Fruit fly (Drosophila melanogaster) whole organism, pupa: ENCODE data around the gene CG2321.

Experiments
- CG10348 ChIP-seq: fragments of 200-800 bp; sonication (Bioruptor generic); IDR thresholded peaks from 2 replicates; pipeline ENCODE4 v1.3.6; 2022; ENCODE audit warnings: missing biosample characterization, missing genetic modification characterization
- CG12605 ChIP-seq: fragments of 200-800 bp; sonication (Bioruptor generic); IDR thresholded peaks from 2 replicates; pipeline ENCODE4 v1.3.6; 2022; ENCODE audit warnings: missing biosample characterization, missing genetic modification characterization
- CG14655 ChIP-seq: fragments of 200-800 bp; sonication (Bioruptor generic); optimal IDR thresholded peaks from 3 replicates; lab custom pipeline; 2017; ENCODE audit warnings: mild to moderate bottlenecking, missing biosample characterization, missing genetic modification reagents, missing genetic modification characterization
- CG34367 ChIP-seq: fragments of 200-800 bp; sonication (Bioruptor generic); optimal IDR thresholded peaks from 2 replicates; lab custom pipeline; 2018; ENCODE audit warnings: missing biosample characterization, mild to moderate bottlenecking, missing genetic modification characterization
- CG8301 ChIP-seq: fragments of 200-800 bp; sonication (Bioruptor generic); optimal IDR thresholded peaks from 2 replicates; lab custom pipeline; 2018; ENCODE audit warnings: missing biosample characterization, mild to moderate bottlenecking, missing genetic modification characterization
- D1 ChIP-seq: fragments of 200-800 bp; sonication (Bioruptor generic); optimal IDR thresholded peaks from 2 replicates; lab custom pipeline; 2018; ENCODE audit warnings: missing biosample characterization, mild to moderate bottlenecking, missing genetic modification characterization, moderate library complexity
- EcR ChIP-seq: fragments of 200-800 bp; sonication (Bioruptor generic); optimal IDR thresholded peaks from 3 replicates; lab custom pipeline; 2019; ENCODE audit warnings: missing biosample characterization, missing genetic modification characterization, mild to moderate bottlenecking, moderate library complexity, missing genetic modification reagents
- fd96Ca ChIP-seq: fragments of 200-800 bp; sonication (Bioruptor generic); IDR thresholded peaks from 3 replicates; pipeline ENCODE4 v1.3.6; 2022; ENCODE audit warnings: missing biosample characterization, missing genetic modification characterization
- rn ChIP-seq: fragments of 200-800 bp; sonication (Bioruptor generic); IDR thresholded peaks from 2 replicates; pipeline ENCODE4 v1.3.6; 2022; ENCODE audit warnings: missing biosample characterization, missing genetic modification characterization

DNA sequence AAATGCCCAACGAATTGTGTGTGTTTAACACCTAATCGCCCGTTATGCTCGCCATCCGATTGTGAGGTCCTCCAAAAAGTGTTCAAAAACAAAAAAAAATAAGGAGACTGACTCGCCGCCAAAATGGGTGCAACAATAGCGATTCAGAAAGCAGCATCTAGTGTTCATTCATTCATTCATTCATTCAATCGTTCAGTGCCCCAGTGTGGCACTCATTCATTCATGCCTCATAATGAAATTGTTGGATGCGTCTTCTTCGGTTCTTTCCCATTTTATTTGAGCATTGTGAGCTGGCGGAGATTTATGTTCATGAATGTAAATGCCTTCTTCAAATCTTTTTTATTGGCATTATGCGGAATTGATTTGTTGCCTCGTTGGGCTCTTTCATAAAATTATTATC is 28.9 kb upstream of the CG2321 start:
- TF ChIP-seq CG12605 (GFP tag; lab: Robert Waterston, UW) (no peak), rn (GFP tag; lab: Robert Waterston, UW) (no peak), CG10348 (GFP tag; lab: Robert Waterston, UW) (no peak), CG8301 (tag; lab: Kevin White, UChicago) (no peak), D1 (tag; lab: Kevin White, UChicago) (no peak), CG34367 (tag; lab: Kevin White, UChicago) (no peak), fd96Ca (GFP tag; lab: Robert Waterston, UW) (no peak), EcR (GFP tag; lab: Kevin White, UChicago) (no peak), CG14655 (GFP tag; lab: Kevin White, UChicago) (no peak)
